Fruit fly (Drosophila melanogaster) whole organism, adult: ENCODE results near the gene CG13795.

Experiments
- CG11617 ChIP-seq: fragments of 200-800 bp; sonication (Bioruptor generic); optimal IDR thresholded peaks from 2 replicates; lab custom pipeline; 2017; ENCODE audit warnings: mild to moderate bottlenecking, missing biosample characterization, missing genetic modification reagents, missing genetic modification characterization
- CG12768 ChIP-seq: fragments of 200-800 bp; sonication (Bioruptor generic); optimal IDR thresholded peaks from 2 replicates; lab custom pipeline; 2017; ENCODE audit warnings: missing biosample characterization, missing genetic modification characterization, mild to moderate bottlenecking, moderate library complexity, missing genetic modification reagents
- CG14711 ChIP-seq: fragments of 200-800 bp; sonication (Bioruptor generic); optimal IDR thresholded peaks from 2 replicates; lab custom pipeline; 2018; ENCODE audit warnings: missing biosample characterization, mild to moderate bottlenecking, missing genetic modification characterization, moderate library complexity
- CG1620 ChIP-seq: fragments of 200-800 bp; sonication (Bioruptor generic); optimal IDR thresholded peaks from 2 replicates; lab custom pipeline; 2016; ENCODE audit warnings: missing biosample characterization, missing genetic modification characterization
- CG33017 ChIP-seq: fragments of 200-800 bp; sonication (Bioruptor generic); optimal IDR thresholded peaks from 2 replicates; lab custom pipeline; 2018; ENCODE audit warnings: missing biosample characterization, mild to moderate bottlenecking, missing genetic modification characterization, moderate library complexity
- CG5204 ChIP-seq: fragments of 200-800 bp; sonication (Bioruptor generic); optimal IDR thresholded peaks from 2 replicates; lab custom pipeline; 2016; ENCODE audit warnings: missing biosample characterization, missing genetic modification characterization
- CG7045 ChIP-seq: fragments of 200-800 bp; sonication (Bioruptor generic); optimal IDR thresholded peaks from 2 replicates; lab custom pipeline; 2017; ENCODE audit warnings: missing biosample characterization, mild to moderate bottlenecking, missing genetic modification characterization
- CG7101 ChIP-seq: fragments of 200-800 bp; sonication (Bioruptor generic); optimal IDR thresholded peaks from 2 replicates; lab custom pipeline; 2018; ENCODE audit warnings: missing biosample characterization, mild to moderate bottlenecking, missing genetic modification characterization, moderate library complexity
- Clk ChIP-seq: fragments of 200-800 bp; sonication (Bioruptor generic); optimal IDR thresholded peaks from 2 replicates; lab custom pipeline; 2017; ENCODE audit warnings: missing biosample characterization, missing genetic modification characterization
- Crg-1 ChIP-seq: fragments of 200-800 bp; sonication (Bioruptor generic); optimal IDR thresholded peaks from 2 replicates; lab custom pipeline; 2016; ENCODE audit warnings: missing biosample characterization, missing genetic modification characterization
- Hr96 ChIP-seq: fragments of 200-800 bp; sonication (Bioruptor generic); optimal IDR thresholded peaks from 2 replicates; lab custom pipeline; 2016; ENCODE audit warnings: missing biosample characterization, missing genetic modification characterization
- Mnt ChIP-seq: fragments of 200-800 bp; sonication (Bioruptor generic); optimal IDR thresholded peaks from 2 replicates; lab custom pipeline; 2016; ENCODE audit warnings: missing biosample characterization, mild to moderate bottlenecking, missing genetic modification characterization
- bab1 ChIP-seq: fragments of 200-800 bp; sonication (Bioruptor generic); optimal IDR thresholded peaks from 3 replicates; lab custom pipeline; 2019; ENCODE audit warnings: missing biosample characterization, mild to moderate bottlenecking, missing genetic modification characterization, moderate library complexity
- cic ChIP-seq: fragments of 200-800 bp; sonication (Bioruptor generic); optimal IDR thresholded peaks from 2 replicates; lab custom pipeline; 2017; ENCODE audit warnings: missing biosample characterization, mild to moderate bottlenecking, missing genetic modification characterization, moderate library complexity
- cnc ChIP-seq, 2 experiments: fragments of >200 bp; optimal IDR thresholded peaks; 2 replicates each; lab custom pipeline; 2017
- kay ChIP-seq: fragments of 200-800 bp; sonication (Bioruptor generic); peaks from one replicate; lab custom pipeline; 2016; ENCODE audit warnings: missing biosample characterization, missing genetic modification characterization, borderline replicate concordance
- ovo ChIP-seq: fragments of 200-800 bp; sonication (Bioruptor generic); optimal IDR thresholded peaks from 2 replicates; lab custom pipeline; 2016; ENCODE audit warnings: missing biosample characterization, missing genetic modification characterization
- pad ChIP-seq: fragments of 200-800 bp; sonication (Bioruptor generic); optimal IDR thresholded peaks from 3 replicates; lab custom pipeline; 2017; ENCODE audit warnings: missing biosample characterization, missing genetic modification characterization, mild to moderate bottlenecking, moderate library complexity, missing genetic modification reagents
- tj ChIP-seq: fragments of 200-800 bp; sonication (Bioruptor generic); optimal IDR thresholded peaks from 3 replicates; lab custom pipeline; 2017; ENCODE audit warnings: missing biosample characterization, mild to moderate bottlenecking, missing genetic modification characterization, moderate library complexity
- toe ChIP-seq: fragments of 200-800 bp; sonication (Bioruptor generic); optimal IDR thresholded peaks from 2 replicates; lab custom pipeline; 2016; ENCODE audit warnings: missing biosample characterization, missing genetic modification characterization

The CG13795 gene

DNA sequence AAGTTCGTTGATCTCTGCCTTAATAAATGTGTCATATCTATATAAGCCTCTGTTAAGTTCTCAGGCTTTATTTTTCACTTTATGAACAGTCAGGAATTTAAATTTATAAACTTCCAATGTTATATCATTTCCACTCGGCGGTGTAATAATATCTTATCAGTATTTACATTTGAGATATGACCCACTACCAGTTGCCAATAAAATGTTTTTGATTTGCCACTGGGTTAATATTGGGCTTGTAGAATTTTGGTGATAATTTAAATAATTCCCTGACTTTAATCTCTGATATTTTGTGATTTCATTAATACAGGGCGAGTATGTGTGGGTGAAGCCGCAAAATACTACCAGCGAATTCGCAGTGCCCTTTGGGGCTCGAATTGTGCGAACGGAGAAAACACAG, 45.8 kb downstream of the CG13795 start:
- TF ChIP-seq kay (GFP tag; lab: Kevin White, UChicago) (peak; percentile 12), Hr96 (no peak)

- TF ChIP-seq ovo (GFP tag; lab: Kevin White, UChicago) (no peak), kay (GFP tag; lab: Kevin White, UChicago) (peak; percentile 87), Hr96 (no peak), cnc (optimal IDR thresholded peaks at IDR 0.05; lab: Kevin White, UChicago) (no peak), Mnt (GFP tag; lab: Kevin White, UChicago) (peak; percentile 47), cic (GFP tag; lab: Kevin White, UChicago) (peak; percentile 30), CG1620 (no peak), CG12768 (no peak), pad (GFP tag; lab: Kevin White, UChicago) (no peak), CG5204 (GFP tag; lab: Kevin White, UChicago) (no peak), tj (GFP tag; lab: Kevin White, UChicago) (no peak), CG7045 (GFP tag; lab: Kevin White, UChicago) (no peak), CG7101 (tag; lab: Kevin White, UChicago) (no peak), CG33017 (tag; lab: Kevin White, UChicago) (no peak), CG14711 (tag; lab: Kevin White, UChicago) (no peak), CG11617 (GFP tag; lab: Kevin White, UChicago) (no peak), bab1 (no peak), Crg-1 (GFP tag; lab: Kevin White, UChicago) (no peak), toe (no peak), Clk (GFP tag; lab: Kevin White, UChicago) (no peak)
These were observed 47.9 kb downstream of the CG13795 start for dm6 chr2L:7678095-7678784.

DNA sequence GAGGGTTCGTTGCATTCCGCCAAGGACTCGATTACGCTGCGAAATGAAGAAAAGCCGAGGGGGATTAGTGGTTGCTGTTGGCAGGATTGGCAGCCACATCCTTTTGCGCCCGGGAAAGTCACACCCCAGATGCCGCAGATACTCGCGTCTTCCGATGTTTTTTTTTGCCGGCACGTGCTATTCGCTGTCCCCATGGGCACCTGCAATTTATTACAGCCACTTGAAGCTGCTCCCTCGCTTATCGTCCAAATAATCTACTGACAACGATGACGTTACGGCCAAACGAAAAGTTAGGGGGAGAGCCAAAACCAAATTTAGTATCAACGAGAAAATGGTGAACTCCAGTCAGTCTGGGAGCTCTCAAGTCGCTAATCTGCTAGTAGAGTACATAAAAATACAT, 49.1 kb downstream of the CG13795 start:
- no peak for TF ChIP-seq Crg-1 (GFP tag; lab: Kevin White, UChicago)
- TF ChIP-seq CG11617 (GFP tag; lab: Kevin White, UChicago), result no peak
- TF ChIP-seq cic (GFP tag; lab: Kevin White, UChicago), result no peak
- no peak for TF ChIP-seq CG5204 (GFP tag; lab: Kevin White, UChicago)
- no peak for TF ChIP-seq CG14711 (tag; lab: Kevin White, UChicago)
- no peak for TF ChIP-seq Clk (GFP tag; lab: Kevin White, UChicago)
- TF ChIP-seq bab1, result no peak
- no peak for TF ChIP-seq cnc (optimal IDR thresholded peaks at IDR 0.05; lab: Kevin White, UChicago)
- no peak for TF ChIP-seq tj (GFP tag; lab: Kevin White, UChicago)
- TF ChIP-seq Mnt (GFP tag; lab: Kevin White, UChicago), result no peak
- TF ChIP-seq ovo (GFP tag; lab: Kevin White, UChicago), result no peak
- no peak for TF ChIP-seq Hr96
- TF ChIP-seq CG1620, result no peak
- TF ChIP-seq CG33017 (tag; lab: Kevin White, UChicago), result no peak
- no peak for TF ChIP-seq CG7045 (GFP tag; lab: Kevin White, UChicago)
- TF ChIP-seq toe, result no peak

DNA sequence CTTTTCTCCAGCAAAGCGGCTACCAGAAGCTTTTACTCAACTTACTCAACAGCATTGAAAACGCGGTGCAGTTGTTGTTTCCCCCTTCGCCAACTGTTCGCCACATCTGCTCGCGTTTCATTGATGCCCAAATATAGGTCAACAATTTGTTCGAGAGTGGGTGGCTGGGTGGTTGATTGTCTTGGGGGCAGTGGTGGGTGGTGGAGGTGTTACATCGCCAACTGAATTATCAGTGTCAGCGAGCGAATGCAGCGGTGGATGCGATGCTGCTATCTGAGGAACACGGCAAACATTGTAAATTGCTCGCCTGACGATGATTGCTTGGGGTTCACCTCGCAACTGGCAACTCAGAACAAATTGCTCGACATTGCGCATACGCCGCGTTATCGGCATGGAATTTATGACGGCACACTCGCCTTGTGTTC, 50.3 kb downstream of the CG13795 start:
- TF ChIP-seq CG5204 (GFP tag; lab: Kevin White, UChicago) (no peak), cic (GFP tag; lab: Kevin White, UChicago) (peak; percentile 49)

DNA sequence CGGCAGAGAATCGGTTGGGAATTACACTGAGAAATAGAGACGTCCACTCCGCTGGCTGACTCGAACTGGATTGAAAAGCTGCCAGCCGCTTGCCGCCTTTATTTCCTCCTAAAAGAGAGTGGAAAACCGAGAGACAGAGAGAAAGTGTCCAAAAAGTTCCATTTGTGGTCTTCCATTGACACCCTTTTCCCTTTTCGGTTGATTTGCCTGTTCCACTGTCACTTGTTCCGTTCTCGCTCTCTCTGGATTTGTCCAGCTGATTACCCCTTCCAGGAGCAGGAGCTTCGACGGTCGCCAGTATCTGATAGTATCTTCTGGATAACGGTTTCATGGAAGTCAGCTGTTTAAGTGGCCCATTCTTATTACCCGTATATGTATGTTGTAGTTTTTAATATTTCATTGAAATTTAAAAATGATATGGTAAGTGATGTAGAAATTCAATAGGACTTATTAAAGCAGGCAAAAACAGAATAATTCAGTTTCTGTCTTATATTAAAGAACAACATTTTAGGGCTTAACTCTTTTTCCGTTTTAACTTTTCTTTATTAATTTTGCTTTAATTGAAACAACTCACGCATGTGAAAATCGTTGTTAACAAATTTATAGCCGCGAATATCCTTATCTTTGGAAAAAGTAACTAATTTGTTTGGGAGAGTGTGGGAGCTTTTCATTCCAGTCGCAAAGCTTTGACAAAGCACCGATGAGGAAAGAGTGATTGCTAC, 50.9 kb downstream of the CG13795 start, which contains the start of gene Slob:
TSS of gene Slob (minus strand) at position 51 of the 722 bp plus-strand sequence.
- no peak for TF ChIP-seq Hr96
- peak; percentile 22 for TF ChIP-seq CG7045 (GFP tag; lab: Kevin White, UChicago)
- TF ChIP-seq bab1, result no peak
- TF ChIP-seq Clk (GFP tag; lab: Kevin White, UChicago), result no peak
- no peak for TF ChIP-seq CG1620
- no peak for TF ChIP-seq cic (GFP tag; lab: Kevin White, UChicago)
- no peak for TF ChIP-seq CG5204 (GFP tag; lab: Kevin White, UChicago)
- TF ChIP-seq CG33017 (tag; lab: Kevin White, UChicago), result no peak
